Worm (Caenorhabditis elegans) whole organism, L3 larva: ENCODE results near the gene H39E20.1.

Experiments used
- ZK546.5 ChIP-seq: sonication (generic microtip); optimal IDR thresholded peaks from 2 replicates; lab custom pipeline; 2017; ENCODE audit warnings: missing biosample characterization, missing genetic modification characterization
- nhr-11 ChIP-seq: fragments of 150-350 bp; optimal IDR thresholded peaks from 2 replicates; lab custom pipeline; 2014; ENCODE audit warnings: missing biosample characterization, missing genetic modification characterization
- pqm-1 ChIP-seq: fragments of 150-350 bp; optimal IDR thresholded peaks from 2 replicates; lab custom pipeline; 2017; ENCODE audit warnings: missing biosample characterization, missing genetic modification characterization, inconsistent platforms
- tbx-2 ChIP-seq: sonication (generic microtip); optimal IDR thresholded peaks from 2 replicates; lab custom pipeline; 2016; ENCODE audit warnings: mild to moderate bottlenecking, missing genetic modification characterization, missing compliant biosample characterization

ce11 chrX:1426425-1426824, 29.0 kb upstream of the H39E20.1 start, which contains the start of gene F19G12.11:
- TF ChIP-seq pqm-1 (tag; lab: Kevin White, UChicago) = no peak
- TF ChIP-seq tbx-2 (tag; lab: Kevin White, UChicago) = no peak
- no peak for TF ChIP-seq ZK546.5 (tag; lab: Kevin White, UChicago)
- TF ChIP-seq nhr-11 (tag; lab: Kevin White, UChicago) = no peak
